Fruit fly (Drosophila melanogaster): ENCODE results near the gene Wdr37.

The Wdr37 gene

dm6 chr3R:18448059-18448979 lies 45.8 kb upstream of the Wdr37 start (continued):
- TF ChIP-seq CG34224 (GFP tag; IDR thresholded peaks at IDR 0.05; ENCODE audit: partially characterized antibody): no peak
- no peak for TF ChIP-seq tll (GFP tag; optimal IDR thresholded peaks at IDR 0.05)
- TF ChIP-seq CG13624 (GFP tag; optimal IDR thresholded peaks at IDR 0.05): peak; percentile 52
- no peak for TF ChIP-seq her (GFP tag; optimal IDR thresholded peaks at IDR 0.05)
- no peak for TF ChIP-seq CG5953 (GFP tag; IDR thresholded peaks at IDR 0.05)
- no peak for TF ChIP-seq toy (GFP tag; IDR thresholded peaks at IDR 0.05)
- TF ChIP-seq CG4282 (GFP tag; optimal IDR thresholded peaks at IDR 0.05): no peak
- TF ChIP-seq CG6813 (GFP tag; optimal IDR thresholded peaks at IDR 0.05): no peak
- TF ChIP-seq ash1 (GFP tag; optimal IDR thresholded peaks at IDR 0.05): no peak
- TF ChIP-seq Dp (GFP tag; optimal IDR thresholded peaks at IDR 0.05): no peak
- TF ChIP-seq CTCF (GFP tag; optimal IDR thresholded peaks at IDR 0.05): no peak
- no peak for TF ChIP-seq lola (GFP tag; optimal IDR thresholded peaks at IDR 0.05)
- no peak for TF ChIP-seq tx (GFP tag; optimal IDR thresholded peaks at IDR 0.05)
- TF ChIP-seq amos (GFP tag; IDR thresholded peaks at IDR 0.05; ENCODE audit: partially characterized antibody): no peak; the same call in 1 of the 2 replicates
- TF ChIP-seq CG17385 (GFP tag; optimal IDR thresholded peaks at IDR 0.05): no peak
- no peak for TF ChIP-seq h (optimal IDR thresholded peaks at IDR 0.05)
- TF ChIP-seq dysf (GFP tag; IDR thresholded peaks at IDR 0.05): no peak
- TF ChIP-seq Hmx (GFP tag; optimal IDR thresholded peaks at IDR 0.05): peak; percentile 63
- TF ChIP-seq CG11504 (tag; optimal IDR thresholded peaks at IDR 0.05): no peak
- no peak for TF ChIP-seq CG17802 (tag; optimal IDR thresholded peaks at IDR 0.05)
- no peak for TF ChIP-seq CG6254 (GFP tag; optimal IDR thresholded peaks at IDR 0.05)
- no peak for TF ChIP-seq HLHmδ (GFP tag; optimal IDR thresholded peaks at IDR 0.05)
- TF ChIP-seq CG7839 (tag; optimal IDR thresholded peaks at IDR 0.05): peak; percentile 52
- no peak for TF ChIP-seq Eip74EF (GFP tag; optimal IDR thresholded peaks at IDR 0.05)
- TF ChIP-seq schlank (tag; optimal IDR thresholded peaks at IDR 0.05): peak; percentile 8
- TF ChIP-seq scrt (GFP tag; optimal IDR thresholded peaks at IDR 0.05): peak; percentile 46
- no peak for TF ChIP-seq Optix (GFP tag; IDR thresholded peaks at IDR 0.05)
- no peak for TF ChIP-seq C15 (GFP tag; IDR thresholded peaks at IDR 0.05)
- TF ChIP-seq ham (GFP tag; IDR thresholded peaks at IDR 0.05): no peak
- TF ChIP-seq CG4854 (GFP tag; optimal IDR thresholded peaks at IDR 0.05): no peak
- no peak for TF ChIP-seq CG13424 (tag; optimal IDR thresholded peaks at IDR 0.05)
- peak; percentile 54 for TF ChIP-seq CG9932 (GFP tag; IDR thresholded peaks at IDR 0.05)
- peak; percentile 12 for TF ChIP-seq HHEX (GFP tag; optimal IDR thresholded peaks at IDR 0.05)
- peak; percentile 15 for TF ChIP-seq Side (GFP tag; optimal IDR thresholded peaks at IDR 0.05)
- TF ChIP-seq CG17328 (GFP tag; IDR thresholded peaks at IDR 0.05): no peak
- no peak for TF ChIP-seq Trl (optimal IDR thresholded peaks at IDR 0.05)
- no peak for TF ChIP-seq Trl (GFP tag; optimal IDR thresholded peaks at IDR 0.05)
- no peak for TF ChIP-seq CG17912 (GFP tag; optimal IDR thresholded peaks at IDR 0.05)
- no peak for TF ChIP-seq p53 (GFP tag; optimal IDR thresholded peaks at IDR 0.05)
- no peak for TF ChIP-seq Fer1 (GFP tag; optimal IDR thresholded peaks at IDR 0.05)
- no peak for TF ChIP-seq CkIIα-i1 (GFP tag; IDR thresholded peaks at IDR 0.05)
- TF ChIP-seq fd96Cb (tag; optimal IDR thresholded peaks at IDR 0.05): no peak
- TF ChIP-seq lbe (GFP tag; optimal IDR thresholded peaks at IDR 0.05): peak; percentile 80
- TF ChIP-seq nmo (GFP tag; optimal IDR thresholded peaks at IDR 0.05): no peak
- no peak for TF ChIP-seq Oaz (GFP tag; IDR thresholded peaks at IDR 0.05)
- no peak for TF ChIP-seq CG2199 (GFP tag; IDR thresholded peaks at IDR 0.05)
- TF ChIP-seq CG4424 (GFP tag; optimal IDR thresholded peaks at IDR 0.05): no peak
- no peak for TF ChIP-seq ken (GFP tag; IDR thresholded peaks at IDR 0.05)
- no peak for TF ChIP-seq CG17829 (tag; optimal IDR thresholded peaks at IDR 0.05)
- TF ChIP-seq Jarid2 (GFP tag; optimal IDR thresholded peaks at IDR 0.05): no peak
